Worm (Caenorhabditis elegans) whole organism, L1 larva: ENCODE results near the gene Y54F10AM.6.
A peak's percentile ranks its signal among the peaks of the same experiment; 100 is the strongest.

Source experiments
- C16A3.4 ChIP-seq: fragments of 150-350 bp; optimal IDR thresholded peaks from 2 replicates; lab custom pipeline; 2014; ENCODE audit warnings: missing biosample characterization, missing genetic modification characterization
- C34B4.2 ChIP-seq: sonication (generic microtip); optimal IDR thresholded peaks from 2 replicates; lab custom pipeline; 2017; ENCODE audit warnings: mild to moderate bottlenecking, missing genetic modification characterization, missing compliant biosample characterization
- F16B12.6 ChIP-seq: fragments of 150-350 bp; optimal IDR thresholded peaks from 2 replicates; lab custom pipeline; 2014; ENCODE audit warnings: missing biosample characterization, missing genetic modification characterization
- Y116A8C.19 ChIP-seq: sonication (generic microtip); optimal IDR thresholded peaks from 2 replicates; lab custom pipeline; 2016; ENCODE audit warnings: missing compliant biosample characterization, missing genetic modification characterization, borderline replicate concordance
- aha-1 ChIP-seq: fragments of 150-350 bp; optimal IDR thresholded peaks from 2 replicates; lab custom pipeline; 2014; ENCODE audit warnings: missing biosample characterization, missing genetic modification characterization
- alr-1 ChIP-seq: fragments of 200-800 bp; sonication (Bioruptor generic); optimal IDR thresholded peaks from 2 replicates; lab custom pipeline; 2018; ENCODE audit warnings: borderline replicate concordance, mild to moderate bottlenecking, missing genetic modification characterization, missing compliant biosample characterization
- aly-2 ChIP-seq: fragments of 150-350 bp; optimal IDR thresholded peaks from 2 replicates; lab custom pipeline; 2014; ENCODE audit warnings: missing biosample characterization, missing genetic modification characterization
- ceh-63 ChIP-seq: fragments of 200-800 bp; sonication (Bioruptor generic); optimal IDR thresholded peaks from 2 replicates; lab custom pipeline; 2018; ENCODE audit warnings: mild to moderate bottlenecking, missing genetic modification characterization, missing compliant biosample characterization
- ceh-8 ChIP-seq: fragments of 200-800 bp; sonication (Bioruptor generic); optimal IDR thresholded peaks from 2 replicates; lab custom pipeline; 2018; ENCODE audit warnings: mild to moderate bottlenecking, missing genetic modification characterization, moderate library complexity, missing compliant biosample characterization
- ceh-88 ChIP-seq: fragments of 200-800 bp; sonication (Bioruptor generic); IDR thresholded peaks from 2 replicates; pipeline ENCODE4 v1.3.6; 2022; ENCODE audit warnings: missing genetic modification characterization, missing compliant biosample characterization
- dsc-1 ChIP-seq: sonication (generic microtip); optimal IDR thresholded peaks from 2 replicates; lab custom pipeline; 2016; ENCODE audit warnings: mild to moderate bottlenecking, missing genetic modification characterization, missing compliant biosample characterization
- efl-1 ChIP-seq, 4 experiments: fragments of 150-350 bp; optimal IDR thresholded peaks in 3 of 4; peaks in 1 of 4; 1 replicate in 1 of 4; 2 replicates in 3 of 4; lab custom pipeline; 2014; ENCODE audit warnings: missing biosample characterization in 2 of 4, missing genetic modification characterization in 2 of 4, missing genetic modification reagents in 2 of 4
- egl-27 ChIP-seq, 2 experiments: fragments of 150-350 bp in 1 of 2; sonication (generic microtip); optimal IDR thresholded peaks; 3 replicates each; lab custom pipeline; 2017 to 2018; ENCODE audit warnings: missing biosample characterization in 2 of 2, missing genetic modification characterization in 2 of 2, missing genetic modification reagents in 2 of 2
- elt-2 ChIP-seq: sonication (generic microtip); optimal IDR thresholded peaks from 2 replicates; lab custom pipeline; 2016; ENCODE audit warnings: missing genetic modification characterization, mild to moderate bottlenecking, inconsistent platforms, missing compliant biosample characterization, missing genetic modification reagents
- elt-3 ChIP-seq, 6 experiments: fragments of 150-350 bp in 1 of 6; sonication (generic microtip); optimal IDR thresholded peaks; 2 replicates each; lab custom pipeline; 2017 to 2018; ENCODE audit warnings: missing biosample characterization in 6 of 6, missing genetic modification characterization in 6 of 6, inconsistent platforms in 1 of 6
- ets-5 ChIP-seq: fragments of 200-800 bp; sonication (Bioruptor generic); IDR thresholded peaks from 2 replicates; pipeline ENCODE4 v1.3.6; 2022; ENCODE audit warnings: missing genetic modification characterization, missing compliant biosample characterization
- fkh-10 ChIP-seq: sonication (generic microtip); optimal IDR thresholded peaks from 2 replicates; lab custom pipeline; 2017; ENCODE audit warnings: missing biosample characterization, missing genetic modification reagents, missing genetic modification characterization
- fkh-8 ChIP-seq: sonication (generic microtip); optimal IDR thresholded peaks from 2 replicates; lab custom pipeline; 2016; ENCODE audit warnings: mild to moderate bottlenecking, missing genetic modification characterization, missing compliant biosample characterization
- hlh-17 ChIP-seq: fragments of 200-800 bp; sonication (Bioruptor generic); optimal IDR thresholded peaks from 2 replicates; lab custom pipeline; 2018; ENCODE audit warnings: missing genetic modification characterization, mild to moderate bottlenecking, missing compliant biosample characterization, moderate library complexity, borderline replicate concordance
- hlh-4 ChIP-seq: sonication (generic microtip); optimal IDR thresholded peaks from 2 replicates; lab custom pipeline; 2016; ENCODE audit warnings: mild to moderate bottlenecking, missing genetic modification characterization, missing compliant biosample characterization
- irx-1 ChIP-seq: sonication (generic microtip); optimal IDR thresholded peaks from 2 replicates; lab custom pipeline; 2016; ENCODE audit warnings: missing genetic modification characterization, missing compliant biosample characterization
- lin-15B ChIP-seq: fragments of 150-350 bp; sonication (generic microtip); optimal IDR thresholded peaks from 3 replicates; lab custom pipeline; 2014; ENCODE audit warnings: missing biosample characterization, missing genetic modification characterization
- lin-35 ChIP-seq, 2 experiments: fragments of 150-350 bp; optimal IDR thresholded peaks; 2 replicates each; lab custom pipeline; 2014; ENCODE audit warnings: missing biosample characterization in 2 of 2, missing genetic modification characterization in 2 of 2, missing genetic modification reagents in 2 of 2
- lin-39 ChIP-seq: fragments of 150-350 bp; optimal IDR thresholded peaks from 2 replicates; lab custom pipeline; 2014; ENCODE audit warnings: missing biosample characterization, missing genetic modification reagents, missing genetic modification characterization
- lir-3 ChIP-seq: sonication (generic microtip); optimal IDR thresholded peaks from 2 replicates; lab custom pipeline; 2016; ENCODE audit warnings: mild to moderate bottlenecking, missing genetic modification characterization, moderate library complexity, missing compliant biosample characterization; ENCODE audit not compliant: poor library complexity
- mab-9 ChIP-seq: fragments of 200-800 bp; sonication (Bioruptor generic); IDR thresholded peaks from 2 replicates; pipeline ENCODE4 v1.3.6; 2022; ENCODE audit warnings: missing genetic modification reagents, missing genetic modification characterization, missing compliant biosample characterization
- mep-1 ChIP-seq: fragments of 150-350 bp; optimal IDR thresholded peaks from 2 replicates; lab custom pipeline; 2014; ENCODE audit warnings: missing biosample characterization, missing genetic modification characterization
- nhr-11 ChIP-seq: fragments of 150-350 bp; optimal IDR thresholded peaks from 2 replicates; lab custom pipeline; 2014; ENCODE audit warnings: missing biosample characterization, missing genetic modification characterization
- nhr-12 ChIP-seq: sonication (generic microtip); optimal IDR thresholded peaks from 2 replicates; lab custom pipeline; 2017; ENCODE audit warnings: missing biosample characterization, missing genetic modification characterization
- nhr-20 ChIP-seq: sonication (generic microtip); optimal IDR thresholded peaks from 2 replicates; lab custom pipeline; 2016; ENCODE audit warnings: mild to moderate bottlenecking, missing genetic modification characterization, missing compliant biosample characterization
- nhr-237 ChIP-seq: fragments of 150-350 bp; optimal IDR thresholded peaks from 2 replicates; lab custom pipeline; 2014; ENCODE audit warnings: missing biosample characterization, missing genetic modification characterization
- nhr-28 ChIP-seq: fragments of 150-350 bp; optimal IDR thresholded peaks from 2 replicates; lab custom pipeline; 2014; ENCODE audit warnings: missing biosample characterization, missing genetic modification characterization
- nhr-47 ChIP-seq: sonication (generic microtip); optimal IDR thresholded peaks from 2 replicates; lab custom pipeline; 2016; ENCODE audit warnings: mild to moderate bottlenecking, missing genetic modification characterization, moderate library complexity, missing compliant biosample characterization
- nhr-77 ChIP-seq: fragments of 150-350 bp; optimal IDR thresholded peaks from 2 replicates; lab custom pipeline; 2014; ENCODE audit warnings: missing biosample characterization, missing genetic modification characterization
- nhr-84 ChIP-seq: sonication (generic microtip); optimal IDR thresholded peaks from 2 replicates; lab custom pipeline; 2017; ENCODE audit warnings: missing biosample characterization, missing genetic modification characterization
- pag-3 ChIP-seq: sonication (generic microtip); optimal IDR thresholded peaks from 2 replicates; lab custom pipeline; 2017; ENCODE audit warnings: missing genetic modification characterization, mild to moderate bottlenecking, missing compliant biosample characterization, antibody characterized with exemption, borderline replicate concordance; ENCODE audit not compliant: insufficient read depth
- rnt-1 ChIP-seq: sonication (generic microtip); optimal IDR thresholded peaks from 2 replicates; lab custom pipeline; 2016; ENCODE audit warnings: mild to moderate bottlenecking, missing genetic modification characterization, moderate library complexity, missing compliant biosample characterization
- snu-23 ChIP-seq: sonication (generic microtip); optimal IDR thresholded peaks from 2 replicates; lab custom pipeline; 2016; ENCODE audit warnings: missing genetic modification characterization, missing compliant biosample characterization
- sox-4 ChIP-seq: sonication (generic microtip); optimal IDR thresholded peaks from 2 replicates; lab custom pipeline; 2016; ENCODE audit warnings: missing genetic modification characterization, missing compliant biosample characterization
- sptf-1 ChIP-seq: fragments of 150-350 bp; optimal IDR thresholded peaks from 2 replicates; lab custom pipeline; 2014; ENCODE audit warnings: missing biosample characterization, missing genetic modification characterization
- sup-37 ChIP-seq: fragments of 200-800 bp; sonication (Bioruptor generic); optimal IDR thresholded peaks from 2 replicates; lab custom pipeline; 2018; ENCODE audit warnings: mild to moderate bottlenecking, missing genetic modification characterization, missing compliant biosample characterization
- swsn-7 ChIP-seq: sonication (generic microtip); optimal IDR thresholded peaks from 2 replicates; lab custom pipeline; 2016; ENCODE audit warnings: missing genetic modification characterization, missing compliant biosample characterization
- tlp-1 ChIP-seq: fragments of 150-350 bp; optimal IDR thresholded peaks from 2 replicates; lab custom pipeline; 2014; ENCODE audit warnings: missing biosample characterization, missing genetic modification characterization
- unc-30 ChIP-seq: sonication (generic microtip); optimal IDR thresholded peaks from 2 replicates; lab custom pipeline; 2017; ENCODE audit warnings: missing biosample characterization, missing genetic modification characterization
- unc-62 ChIP-seq: fragments of 150-350 bp; optimal IDR thresholded peaks from 2 replicates; lab custom pipeline; 2014; ENCODE audit warnings: missing biosample characterization, missing genetic modification reagents, missing genetic modification characterization
- unc-86 ChIP-seq: sonication (generic microtip); optimal IDR thresholded peaks from 2 replicates; lab custom pipeline; 2016; ENCODE audit warnings: missing genetic modification characterization, missing compliant biosample characterization
- unc-98 ChIP-seq: fragments of 200-800 bp; sonication (Bioruptor generic); IDR thresholded peaks from 2 replicates; pipeline ENCODE4 v1.3.6; 2022; ENCODE audit warnings: missing genetic modification characterization, missing compliant biosample characterization
- xbp-1 ChIP-seq: sonication (generic microtip); optimal IDR thresholded peaks from 2 replicates; lab custom pipeline; 2016; ENCODE audit warnings: missing genetic modification characterization, missing compliant biosample characterization
- zag-1 ChIP-seq: fragments of 150-350 bp; optimal IDR thresholded peaks from 2 replicates; lab custom pipeline; 2014; ENCODE audit warnings: missing biosample characterization, missing genetic modification characterization
- ztf-11 ChIP-seq, 2 experiments: sonication (generic microtip); optimal IDR thresholded peaks; 2 replicates each; lab custom pipeline; 2016 to 2017; ENCODE audit warnings: missing genetic modification characterization in 2 of 2, missing biosample characterization in 1 of 2, missing compliant biosample characterization in 1 of 2
- ztf-4 ChIP-seq: fragments of 150-350 bp; optimal IDR thresholded peaks from 2 replicates; lab custom pipeline; 2014; ENCODE audit warnings: missing biosample characterization, missing genetic modification characterization

The Y54F10AM.6 gene

DNA sequence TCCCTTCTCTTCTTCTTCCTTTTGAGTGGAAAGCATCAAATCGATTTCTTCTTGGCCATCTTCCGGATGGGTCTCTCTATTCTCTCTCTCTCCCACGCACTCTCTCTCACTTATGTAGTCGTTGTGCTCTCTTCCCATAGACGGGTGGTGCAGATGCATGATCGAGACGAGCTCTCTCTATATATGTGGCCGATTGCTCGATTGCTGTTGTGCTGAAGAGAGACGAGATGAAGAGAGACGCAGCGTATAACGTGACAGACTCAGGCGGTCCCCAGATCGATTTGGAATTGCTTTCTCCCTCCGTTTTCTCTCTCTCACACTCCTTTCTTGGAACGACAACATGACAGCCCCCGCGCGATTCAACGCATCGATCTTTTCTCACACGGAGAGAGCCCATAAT lies 24.1 kb downstream of the Y54F10AM.6 start (continued):
- peak; percentile 56 for TF ChIP-seq swsn-7 (tag; lab: Kevin White, UChicago)
- peak; percentile 35 for TF ChIP-seq mep-1 (tag; lab: Kevin White, UChicago)
- no peak for TF ChIP-seq C16A3.4 (tag; lab: Kevin White, UChicago)
- TF ChIP-seq hlh-17 (GFP tag; lab: Kevin White, UChicago) = no peak
- TF ChIP-seq fkh-10 (GFP tag; lab: Kevin White, UChicago) = no peak
- no peak for TF ChIP-seq Y116A8C.19 (tag; lab: Kevin White, UChicago)
- no peak for TF ChIP-seq dsc-1 (tag; lab: Kevin White, UChicago)
- no peak for TF ChIP-seq nhr-28 (tag; lab: Kevin White, UChicago)
- no peak for TF ChIP-seq unc-98
- no peak for TF ChIP-seq lin-35 (GFP tag; optimal IDR thresholded peaks at IDR 0.05; lab: Kevin White, UChicago)
- TF ChIP-seq hlh-4 (tag; lab: Kevin White, UChicago) = no peak
- TF ChIP-seq nhr-84 (tag; lab: Kevin White, UChicago) = no peak
- no peak for TF ChIP-seq nhr-237
- no peak for TF ChIP-seq unc-62
- no peak for TF ChIP-seq nhr-11 (tag; lab: Kevin White, UChicago)
- no peak for TF ChIP-seq unc-30 (tag; lab: Kevin White, UChicago)
- TF ChIP-seq ztf-4 (tag; lab: Kevin White, UChicago) = no peak
- no peak for TF ChIP-seq aly-2 (tag; lab: Kevin White, UChicago)
- peak; percentile 82 for TF ChIP-seq fkh-8 (tag; lab: Kevin White, UChicago)
- TF ChIP-seq elt-2 (tag; lab: Kevin White, UChicago) = no peak
- no peak for TF ChIP-seq sup-37 (GFP tag; lab: Kevin White, UChicago)
- peak; percentile 52 for TF ChIP-seq snu-23 (GFP tag; lab: Kevin White, UChicago)
- no peak for TF ChIP-seq C34B4.2
- no peak for TF ChIP-seq ceh-88 (GFP tag; lab: Robert Waterston, UW)
- TF ChIP-seq nhr-12 (tag; lab: Kevin White, UChicago) = no peak
- TF ChIP-seq alr-1 (tag; lab: Kevin White, UChicago) = no peak
- no peak for TF ChIP-seq F16B12.6
- TF ChIP-seq egl-27 (tag; optimal IDR thresholded peaks at IDR 0.05; lab: Kevin White, UChicago) = no peak
- no peak for TF ChIP-seq nhr-77 (tag; lab: Kevin White, UChicago)
- TF ChIP-seq sox-4 (tag; lab: Kevin White, UChicago) = no peak
- no peak for TF ChIP-seq ceh-8
- no peak for TF ChIP-seq tlp-1
- TF ChIP-seq rnt-1 = no peak
- TF ChIP-seq ets-5 (GFP tag; lab: Robert Waterston, UW) = no peak
- TF ChIP-seq irx-1 (tag; lab: Kevin White, UChicago) = no peak
- TF ChIP-seq sptf-1 (tag; lab: Kevin White, UChicago) = no peak
- TF ChIP-seq nhr-47 = peak; percentile 73
- TF ChIP-seq efl-1 (optimal IDR thresholded peaks at IDR 0.05; lab: Kevin White, UChicago) = peak; percentile 2 to 32
- peak in 1 of 2 experiments; percentile 18 for TF ChIP-seq efl-1 (GFP tag; optimal IDR thresholded peaks at IDR 0.05 in 1 of 2; lab: Kevin White, UChicago)
- no peak for TF ChIP-seq lin-15B (tag; lab: Kevin White, UChicago)
- no peak for TF ChIP-seq pag-3 (tag; lab: Kevin White, UChicago)
- TF ChIP-seq ceh-63 (GFP tag; lab: Kevin White, UChicago) = no peak
- peak; percentile 15 for TF ChIP-seq xbp-1 (tag; lab: Kevin White, UChicago)
- TF ChIP-seq mab-9 (GFP tag; lab: Robert Waterston, UW) = no peak
- TF ChIP-seq lir-3 = no peak
- TF ChIP-seq unc-86 (tag; lab: Kevin White, UChicago) = peak; percentile 81
- no peak for TF ChIP-seq lin-39 (tag; lab: Kevin White, UChicago)
- peak in 1 of 2 experiments; percentile 45 for TF ChIP-seq ztf-11 (tag; optimal IDR thresholded peaks at IDR 0.05; lab: Kevin White, UChicago)
- TF ChIP-seq nhr-20 (tag; lab: Kevin White, UChicago) = no peak
- no peak for TF ChIP-seq zag-1
- TF ChIP-seq elt-3 (tag; optimal IDR thresholded peaks at IDR 0.05; lab: Kevin White, UChicago) = no peak
- TF ChIP-seq aha-1 = no peak
